Fruit fly (Drosophila melanogaster) whole organism, embryonic: ENCODE results near the gene Mms19.

Source experiments
- Ada2b ChIP-seq: fragments of 200-800 bp; sonication (Bioruptor generic); IDR thresholded peaks from 2 replicates; pipeline ENCODE4 v1.3.6; 2022; ENCODE audit warnings: missing biosample characterization, missing genetic modification characterization
- C15 ChIP-seq: fragments of 200-800 bp; sonication (Bioruptor generic); IDR thresholded peaks from 3 replicates; pipeline ENCODE4 v1.3.6; 2022; ENCODE audit warnings: missing biosample characterization, missing genetic modification characterization
- CG11456 ChIP-seq: fragments of 200-800 bp; sonication (Bioruptor generic); IDR thresholded peaks from 3 replicates; pipeline ENCODE4 v1.3.6; 2022; ENCODE audit warnings: missing biosample characterization, missing genetic modification characterization
- CG11504 ChIP-seq: fragments of 200-800 bp; sonication (Bioruptor generic); optimal IDR thresholded peaks from 3 replicates; lab custom pipeline; 2019; ENCODE audit warnings: missing biosample characterization, mild to moderate bottlenecking, missing genetic modification characterization, moderate library complexity
- CG11695 ChIP-seq: fragments of 200-800 bp; sonication (Bioruptor generic); IDR thresholded peaks from 3 replicates; pipeline ENCODE4 v1.3.6; 2022; ENCODE audit warnings: missing biosample characterization, missing genetic modification characterization
- CG12155 ChIP-seq: fragments of 200-800 bp; sonication (Bioruptor generic); optimal IDR thresholded peaks from 3 replicates; lab custom pipeline; 2016; ENCODE audit warnings: missing biosample characterization, missing genetic modification characterization
- CG12659 ChIP-seq: fragments of 200-800 bp; sonication (Bioruptor generic); optimal IDR thresholded peaks from 3 replicates; lab custom pipeline; 2017; ENCODE audit warnings: mild to moderate bottlenecking, missing biosample characterization, missing genetic modification reagents, missing genetic modification characterization
- CG12769 ChIP-seq: fragments of 200-800 bp; sonication (Bioruptor generic); optimal IDR thresholded peaks from 2 replicates; lab custom pipeline; 2019; ENCODE audit warnings: missing biosample characterization, mild to moderate bottlenecking, missing genetic modification characterization, moderate library complexity
- CG16863 ChIP-seq: fragments of 200-800 bp; sonication (Bioruptor generic); optimal IDR thresholded peaks from 3 replicates; lab custom pipeline; 2016; ENCODE audit warnings: missing biosample characterization, missing genetic modification characterization
- CG30020 ChIP-seq: fragments of 200-800 bp; optimal IDR thresholded peaks from 2 replicates; lab custom pipeline; 2019; ENCODE audit warnings: missing biosample characterization, mild to moderate bottlenecking, missing genetic modification characterization, moderate library complexity
- CG33557 ChIP-seq: fragments of 200-800 bp; sonication (Bioruptor generic); optimal IDR thresholded peaks from 2 replicates; lab custom pipeline; 2019; ENCODE audit warnings: missing biosample characterization, mild to moderate bottlenecking, missing genetic modification characterization, moderate library complexity
- CG34376 ChIP-seq: fragments of 200-800 bp; sonication (Bioruptor generic); optimal IDR thresholded peaks from 2 replicates; lab custom pipeline; 2018; ENCODE audit warnings: missing biosample characterization, mild to moderate bottlenecking, missing genetic modification characterization
- CG4820 ChIP-seq: fragments of 200-800 bp; sonication (Bioruptor generic); optimal IDR thresholded peaks from 3 replicates; lab custom pipeline; 2016; ENCODE audit warnings: missing biosample characterization, missing genetic modification characterization
- CG6683 ChIP-seq: fragments of 200-800 bp; sonication (Bioruptor generic); optimal IDR thresholded peaks from 2 replicates; lab custom pipeline; 2017; ENCODE audit warnings: missing biosample characterization, mild to moderate bottlenecking, missing genetic modification characterization, missing genetic modification reagents
- CG6791 ChIP-seq: fragments of 200-800 bp; sonication (Bioruptor generic); IDR thresholded peaks from 3 replicates; pipeline ENCODE4 v1.3.6; 2022; ENCODE audit warnings: missing biosample characterization, missing genetic modification characterization; ENCODE audit not compliant: partially characterized antibody
- CG7271 ChIP-seq: fragments of 200-800 bp; sonication (Bioruptor generic); optimal IDR thresholded peaks from 2 replicates; lab custom pipeline; 2018; ENCODE audit warnings: missing biosample characterization, mild to moderate bottlenecking, missing genetic modification characterization, moderate library complexity
- CG7357 ChIP-seq: fragments of 200-800 bp; sonication (Bioruptor generic); IDR thresholded peaks from 3 replicates; pipeline ENCODE4 v1.3.6; 2022; ENCODE audit warnings: missing biosample characterization, missing genetic modification characterization
- CG9437 ChIP-seq: fragments of 200-800 bp; sonication (Bioruptor generic); optimal IDR thresholded peaks from 2 replicates; lab custom pipeline; 2018; ENCODE audit warnings: missing biosample characterization, mild to moderate bottlenecking, missing genetic modification characterization
- CG9727 ChIP-seq: fragments of 200-800 bp; sonication (Bioruptor generic); optimal IDR thresholded peaks from 3 replicates; lab custom pipeline; 2017; ENCODE audit warnings: missing biosample characterization, mild to moderate bottlenecking, missing genetic modification characterization
- E2f1 ChIP-seq: fragments of 200-800 bp; sonication (Bioruptor generic); IDR thresholded peaks from 2 replicates; pipeline ENCODE4 v1.3.6; 2022; ENCODE audit warnings: missing biosample characterization, missing genetic modification characterization
- Ets65A ChIP-seq: fragments of 200-800 bp; sonication (Bioruptor generic); peaks from one replicate; lab custom pipeline; 2016; ENCODE audit warnings: missing biosample characterization, missing genetic modification characterization
- Fer1 ChIP-seq: fragments of 200-800 bp; sonication (Bioruptor generic); optimal IDR thresholded peaks from 2 replicates; lab custom pipeline; 2017; ENCODE audit warnings: missing biosample characterization, mild to moderate bottlenecking, missing genetic modification characterization
- HHEX ChIP-seq: fragments of 200-800 bp; sonication (Bioruptor generic); optimal IDR thresholded peaks from 3 replicates; lab custom pipeline; 2017; ENCODE audit warnings: missing biosample characterization, mild to moderate bottlenecking, missing genetic modification characterization, missing genetic modification reagents
- HmgZ ChIP-seq: fragments of 200-800 bp; sonication (Bioruptor generic); optimal IDR thresholded peaks from 2 replicates; lab custom pipeline; 2018; ENCODE audit warnings: missing biosample characterization, mild to moderate bottlenecking, missing genetic modification characterization
- Hr3 ChIP-seq: fragments of 200-800 bp; sonication (Bioruptor generic); optimal IDR thresholded peaks from 3 replicates; lab custom pipeline; 2016; ENCODE audit warnings: missing biosample characterization, missing genetic modification characterization
- Med ChIP-seq: fragments of 200-800 bp; sonication (Bioruptor generic); peaks from one replicate; lab custom pipeline; 2016; ENCODE audit warnings: missing biosample characterization, missing genetic modification characterization, mild to moderate bottlenecking, inconsistent platforms, moderate library complexity
- NC2β ChIP-seq: fragments of 200-800 bp; sonication (Bioruptor generic); optimal IDR thresholded peaks from 2 replicates; lab custom pipeline; 2016; ENCODE audit warnings: missing biosample characterization, missing genetic modification characterization
- Neu2 ChIP-seq: fragments of 200-800 bp; sonication (Bioruptor generic); optimal IDR thresholded peaks from 3 replicates; lab custom pipeline; 2016; ENCODE audit warnings: missing biosample characterization, missing genetic modification characterization, borderline replicate concordance
- Side ChIP-seq: fragments of 200-800 bp; sonication (Bioruptor generic); optimal IDR thresholded peaks from 2 replicates; lab custom pipeline; 2016; ENCODE audit warnings: missing biosample characterization, missing genetic modification characterization
- Sin3A ChIP-seq: fragments of >200 bp; optimal IDR thresholded peaks from 2 replicates; lab custom pipeline; 2018
- Sox102F ChIP-seq: fragments of 200-800 bp; sonication (Bioruptor generic); optimal IDR thresholded peaks from 2 replicates; lab custom pipeline; 2018; ENCODE audit warnings: missing biosample characterization, mild to moderate bottlenecking, missing genetic modification characterization, moderate library complexity
- Xrp1 ChIP-seq: fragments of 200-800 bp; sonication (Bioruptor generic); IDR thresholded peaks from 2 replicates; pipeline ENCODE4 v1.3.6; 2022; ENCODE audit warnings: missing biosample characterization, missing genetic modification characterization
- abd-A ChIP-seq: fragments of 200-800 bp; sonication (Bioruptor generic); optimal IDR thresholded peaks from 3 replicates; lab custom pipeline; 2019; ENCODE audit warnings: missing biosample characterization, mild to moderate bottlenecking, missing genetic modification characterization, moderate library complexity
- ara ChIP-seq: fragments of 200-800 bp; sonication (Bioruptor generic); IDR thresholded peaks from 2 replicates; pipeline ENCODE4 v1.3.6; 2022; ENCODE audit warnings: missing biosample characterization, missing genetic modification characterization
- btn ChIP-seq: fragments of 200-800 bp; sonication (Bioruptor generic); optimal IDR thresholded peaks from 2 replicates; lab custom pipeline; 2016; ENCODE audit warnings: missing biosample characterization, missing genetic modification characterization
- emc ChIP-seq: fragments of 200-800 bp; sonication (Bioruptor generic); optimal IDR thresholded peaks from 2 replicates; lab custom pipeline; 2016; ENCODE audit warnings: missing biosample characterization, missing genetic modification characterization
- eve ChIP-seq, 2 experiments: fragments of >200 bp; optimal IDR thresholded peaks; 2 replicates each; lab custom pipeline; 2017; ENCODE audit warnings: missing biosample characterization in 2 of 2, missing genetic modification characterization in 2 of 2
- fu2 ChIP-seq: fragments of 200-800 bp; sonication (Bioruptor generic); optimal IDR thresholded peaks from 2 replicates; lab custom pipeline; 2016; ENCODE audit warnings: missing biosample characterization, missing genetic modification characterization
- h ChIP-seq: fragments of >200 bp; optimal IDR thresholded peaks from 2 replicates; lab custom pipeline; 2017
- lbe ChIP-seq: fragments of 200-800 bp; sonication (Bioruptor generic); optimal IDR thresholded peaks from 2 replicates; lab custom pipeline; 2016; ENCODE audit warnings: missing biosample characterization, mild to moderate bottlenecking, missing genetic modification characterization
- mirr ChIP-seq: fragments of 200-800 bp; sonication (Bioruptor generic); optimal IDR thresholded peaks from 3 replicates; lab custom pipeline; 2018; ENCODE audit warnings: missing biosample characterization, mild to moderate bottlenecking, missing genetic modification characterization
- mld ChIP-seq: fragments of 200-800 bp; sonication (Bioruptor generic); IDR thresholded peaks from 3 replicates; pipeline ENCODE4 v1.3.6; 2022; ENCODE audit warnings: missing biosample characterization, missing genetic modification characterization; ENCODE audit not compliant: partially characterized antibody
- onecut ChIP-seq: fragments of 200-800 bp; sonication (Bioruptor generic); IDR thresholded peaks from 2 replicates; pipeline ENCODE4 v1.3.6; 2022; ENCODE audit warnings: missing biosample characterization, missing genetic modification characterization
- sens-2 ChIP-seq: fragments of 200-800 bp; sonication (Bioruptor generic); IDR thresholded peaks from 2 replicates; pipeline ENCODE4 v1.3.6; 2022; ENCODE audit warnings: missing biosample characterization, missing genetic modification characterization
- sna ChIP-seq: fragments of 200-800 bp; sonication (Bioruptor generic); IDR thresholded peaks from 2 replicates; pipeline ENCODE4 v1.3.6; 2022; ENCODE audit warnings: missing biosample characterization, missing genetic modification characterization; ENCODE audit not compliant: partially characterized antibody
- so ChIP-seq: fragments of 200-800 bp; sonication (Bioruptor generic); IDR thresholded peaks from 3 replicates; pipeline ENCODE4 v1.3.6; 2022; ENCODE audit warnings: missing biosample characterization, missing genetic modification characterization
- stc ChIP-seq: fragments of 200-800 bp; sonication (Bioruptor generic); IDR thresholded peaks from 2 replicates; pipeline ENCODE4 v1.3.6; 2022; ENCODE audit warnings: missing biosample characterization, missing genetic modification characterization
- ttk ChIP-seq: fragments of 200-800 bp; sonication (Bioruptor generic); IDR thresholded peaks from 2 replicates; pipeline ENCODE4 v2.1.2; 2022; ENCODE audit warnings: missing biosample characterization, missing genetic modification characterization
- vvl ChIP-seq: fragments of 200-800 bp; sonication (Bioruptor generic); IDR thresholded peaks from 2 replicates; pipeline ENCODE4 v1.3.6; 2022; ENCODE audit warnings: missing biosample characterization, missing genetic modification characterization

Gene Mms19

DNA sequence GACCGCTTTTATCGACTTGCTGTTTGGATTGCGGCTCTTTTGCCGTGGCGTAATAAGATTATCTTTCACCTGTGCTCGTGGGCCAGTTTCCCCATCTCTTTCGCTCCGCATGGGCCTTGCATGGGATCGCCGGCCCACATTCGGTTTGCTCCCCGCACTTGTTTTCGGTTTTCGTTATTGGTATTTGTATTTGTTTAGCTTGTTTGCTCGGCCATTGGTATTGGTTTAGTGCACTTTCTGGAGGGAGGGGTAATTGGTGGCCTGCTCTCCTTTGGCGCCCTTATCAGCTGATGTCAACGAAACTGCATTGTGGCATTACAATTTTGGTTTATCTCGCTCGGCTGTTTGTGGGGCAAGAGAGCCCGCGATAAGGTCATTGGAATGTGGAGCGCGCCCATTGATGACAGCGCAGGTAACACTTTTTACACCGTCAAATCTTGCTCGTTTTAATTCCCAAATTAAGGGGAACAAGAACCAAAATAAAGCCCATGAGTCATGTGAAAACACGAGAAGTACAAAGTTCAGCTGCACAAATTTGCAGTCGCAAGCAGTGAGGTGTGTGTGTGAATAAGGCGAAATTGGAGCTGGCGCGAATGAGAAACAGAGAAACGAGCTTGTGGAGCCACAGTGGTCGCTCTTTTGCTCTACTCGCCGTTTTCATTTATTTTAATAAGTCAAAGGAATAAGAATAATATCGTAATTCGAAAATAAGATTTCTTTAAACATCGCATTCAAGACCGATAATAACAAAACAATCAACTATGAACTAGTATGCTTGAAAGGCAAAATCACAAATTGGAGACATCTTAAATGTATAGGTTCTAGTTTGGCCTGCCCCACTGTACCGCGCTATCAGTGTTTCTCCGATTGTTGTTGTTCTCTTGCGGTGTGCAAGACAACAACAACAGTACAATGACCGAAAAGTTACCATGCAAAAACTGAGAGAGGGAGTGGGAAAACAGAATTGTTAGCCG is 16.7 kb upstream of the Mms19 start (continued):
- peak; percentile 92 for TF ChIP-seq CG7271 (tag; lab: Kevin White, UChicago)
- peak; percentile 100 for TF ChIP-seq CG9727 (GFP tag; lab: Kevin White, UChicago)
- no peak for TF ChIP-seq CG34376
- peak; percentile 95 for TF ChIP-seq CG6683 (GFP tag; lab: Kevin White, UChicago)
- TF ChIP-seq Med = peak; percentile 99
- TF ChIP-seq emc (GFP tag; lab: Kevin White, UChicago) = peak; percentile 77
- TF ChIP-seq CG12155 = peak; percentile 79
- TF ChIP-seq lbe (GFP tag; lab: Kevin White, UChicago) = peak; percentile 77
- peak; percentile 91 for TF ChIP-seq CG11695 (GFP tag; lab: Robert Waterston, UW)
- peak; percentile 99 for TF ChIP-seq NC2β (GFP tag; lab: Kevin White, UChicago)
- TF ChIP-seq fu2 (GFP tag; lab: Kevin White, UChicago) = peak; percentile 74
- peak; percentile 99 for TF ChIP-seq Xrp1 (GFP tag; lab: Robert Waterston, UW)
- TF ChIP-seq CG33557 (GFP tag; lab: Kevin White, UChicago) = peak; percentile 99
- no peak for TF ChIP-seq mld
- TF ChIP-seq sens-2 (GFP tag; lab: Robert Waterston, UW) = peak; percentile 96
- peak; percentile 82 for TF ChIP-seq Ada2b (GFP tag; lab: Robert Waterston, UW)
- no peak for TF ChIP-seq CG6791 (GFP tag; lab: Robert Waterston, UW)
- TF ChIP-seq Hr3 (GFP tag; lab: Kevin White, UChicago) = peak; percentile 94
- peak in 1 of 2 experiments; percentile 25 for TF ChIP-seq eve (GFP tag; optimal IDR thresholded peaks at IDR 0.05; lab: Kevin White, UChicago)
- TF ChIP-seq CG16863 (GFP tag; lab: Kevin White, UChicago) = peak; percentile 99
- TF ChIP-seq btn (GFP tag; lab: Kevin White, UChicago) = peak; percentile 99
- peak; percentile 92 for TF ChIP-seq Ets65A (GFP tag; lab: Kevin White, UChicago)
- TF ChIP-seq HHEX = peak; percentile 98
- TF ChIP-seq CG12769 (tag; lab: Kevin White, UChicago) = peak; percentile 81
- peak; percentile 97 for TF ChIP-seq vvl (GFP tag; lab: Robert Waterston, UW)
- TF ChIP-seq Side = peak; percentile 99
- TF ChIP-seq CG4820 (GFP tag; lab: Kevin White, UChicago) = peak; percentile 96
- TF ChIP-seq stc (GFP tag; lab: Robert Waterston, UW) = peak; percentile 95
- 0 out of 3 replicates have a peak, but pooled peaks have one; percentile 48 for TF ChIP-seq C15 (GFP tag; lab: Robert Waterston, UW)
- peak; percentile 87 for TF ChIP-seq CG11504 (tag; lab: Kevin White, UChicago)
- TF ChIP-seq CG12659 (GFP tag; lab: Kevin White, UChicago) = peak; percentile 87
- TF ChIP-seq mirr = peak; percentile 21
- no peak for TF ChIP-seq Sin3A
- peak; percentile 89 for TF ChIP-seq CG11456 (GFP tag; lab: Robert Waterston, UW)
- peak; percentile 97 for TF ChIP-seq onecut (GFP tag; lab: Robert Waterston, UW)
- peak; percentile 83 for TF ChIP-seq Neu2
- peak; percentile 13 for TF ChIP-seq abd-A (tag; lab: Kevin White, UChicago)
- TF ChIP-seq CG9437 (GFP tag; lab: Kevin White, UChicago) = peak; percentile 44
- TF ChIP-seq Sox102F (GFP tag; lab: Kevin White, UChicago) = peak; percentile 96
- peak; percentile 99 for TF ChIP-seq ara (GFP tag; lab: Robert Waterston, UW)
- TF ChIP-seq so (GFP tag; lab: Robert Waterston, UW) = peak; percentile 96
- TF ChIP-seq CG7357 (GFP tag; lab: Robert Waterston, UW) = peak; percentile 70; the same call in 2 of the 3 replicates
- peak; percentile 68 for TF ChIP-seq CG30020 (tag; lab: Kevin White, UChicago)
- peak; percentile 89 for TF ChIP-seq ttk (GFP tag; lab: Robert Waterston, UW)
- peak; percentile 93 for TF ChIP-seq HmgZ (tag; lab: Kevin White, UChicago)
- no peak for TF ChIP-seq h (lab: Kevin White, UChicago)
- TF ChIP-seq E2f1 (GFP tag; lab: Robert Waterston, UW) = peak; percentile 92
- TF ChIP-seq sna (GFP tag; lab: Robert Waterston, UW) = 0 out of 2 replicates have a peak, but pooled peaks have one; percentile 21
- peak; percentile 84 for TF ChIP-seq Fer1 (GFP tag; lab: Kevin White, UChicago)
